Fruit fly (Drosophila melanogaster) whole organism, prepupa: ENCODE results near the gene CG43084.

Source experiments
- CG11294 ChIP-seq: fragments of 200-800 bp; sonication (Bioruptor generic); IDR thresholded peaks from 2 replicates; pipeline ENCODE4 v1.3.6; 2022; ENCODE audit warnings: missing biosample characterization, missing genetic modification characterization
- CG32006 ChIP-seq: fragments of 200-800 bp; sonication (Bioruptor generic); optimal IDR thresholded peaks from 3 replicates; lab custom pipeline; 2017; ENCODE audit warnings: missing biosample characterization, mild to moderate bottlenecking, missing genetic modification characterization
- CG6276 ChIP-seq: fragments of 200-800 bp; sonication (Bioruptor generic); optimal IDR thresholded peaks from 2 replicates; lab custom pipeline; 2017; ENCODE audit warnings: missing biosample characterization, mild to moderate bottlenecking, missing genetic modification characterization
- CG6792 ChIP-seq: fragments of 200-800 bp; sonication (Bioruptor generic); optimal IDR thresholded peaks from 3 replicates; lab custom pipeline; 2016; ENCODE audit warnings: missing biosample characterization, missing genetic modification characterization
- CG7368 ChIP-seq: fragments of 200-800 bp; sonication (Bioruptor generic); optimal IDR thresholded peaks from 3 replicates; lab custom pipeline; 2016; ENCODE audit warnings: missing biosample characterization, missing genetic modification characterization
- CG8119 ChIP-seq: fragments of 200-800 bp; sonication (Bioruptor generic); IDR thresholded peaks from 3 replicates; pipeline ENCODE4 v1.3.6; 2022; ENCODE audit warnings: missing biosample characterization, missing genetic modification characterization
- Eip93F ChIP-seq: fragments of 200-800 bp; sonication (Bioruptor generic); optimal IDR thresholded peaks from 2 replicates; lab custom pipeline; 2016; ENCODE audit warnings: missing biosample characterization, mild to moderate bottlenecking, missing genetic modification characterization
- Hr39 ChIP-seq: fragments of 200-800 bp; sonication (Bioruptor generic); optimal IDR thresholded peaks from 2 replicates; lab custom pipeline; 2016; ENCODE audit warnings: missing biosample characterization, missing genetic modification characterization
- OdsH ChIP-seq: fragments of 200-800 bp; sonication (Bioruptor generic); optimal IDR thresholded peaks from 3 replicates; lab custom pipeline; 2016; ENCODE audit warnings: missing biosample characterization, missing genetic modification characterization
- eg ChIP-seq: fragments of 200-800 bp; sonication (Bioruptor generic); IDR thresholded peaks from 3 replicates; pipeline ENCODE4 v1.3.6; 2022; ENCODE audit warnings: missing biosample characterization, missing genetic modification characterization
- esn ChIP-seq: fragments of 200-800 bp; sonication (Bioruptor generic); optimal IDR thresholded peaks from 2 replicates; lab custom pipeline; 2016; ENCODE audit warnings: missing biosample characterization, mild to moderate bottlenecking, missing genetic modification characterization, moderate library complexity
- spab ChIP-seq: fragments of 200-800 bp; sonication (Bioruptor generic); optimal IDR thresholded peaks from 2 replicates; lab custom pipeline; 2017; ENCODE audit warnings: missing biosample characterization, mild to moderate bottlenecking, missing genetic modification characterization, missing genetic modification reagents

DNA sequence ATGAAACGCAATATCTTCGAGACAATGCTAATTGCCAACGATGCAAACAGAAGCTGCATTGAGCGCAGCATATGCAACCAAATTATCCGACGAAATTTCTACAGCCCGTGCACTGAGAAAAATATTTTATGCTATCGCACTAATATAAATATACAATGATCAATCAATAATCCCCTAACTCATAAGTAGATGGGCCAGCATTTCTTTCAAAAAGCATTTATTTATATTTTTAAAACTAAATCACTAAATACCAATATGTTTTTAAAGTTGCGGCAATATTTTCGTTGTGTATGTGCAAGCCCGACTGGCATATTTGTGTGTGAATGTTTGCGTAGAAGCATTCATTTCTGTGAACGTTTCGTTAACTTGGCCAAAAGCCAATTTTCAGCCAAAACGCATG lies 4.5 kb upstream of the CG43084 start:
- TF ChIP-seq CG6792 (no peak), esn (GFP tag; lab: Kevin White, UChicago) (no peak), CG8119 (0 out of 3 replicates have a peak, but pooled peaks have one; percentile 14), CG32006 (GFP tag; lab: Kevin White, UChicago) (no peak), CG6276 (no peak), Hr39 (GFP tag; lab: Kevin White, UChicago) (no peak), eg (GFP tag; lab: Robert Waterston, UW) (no peak), CG11294 (GFP tag; lab: Robert Waterston, UW) (no peak), OdsH (GFP tag; lab: Kevin White, UChicago) (no peak), Eip93F (GFP tag; lab: Kevin White, UChicago) (no peak), spab (GFP tag; lab: Kevin White, UChicago) (no peak), CG7368 (GFP tag; lab: Kevin White, UChicago) (no peak)
